Fruit fly (Drosophila melanogaster) S2 (cell line): Measurements from ENCODE around the gene CG15365.

Experiments used
- CG8478 ChIP-seq: fragments of >200 bp; optimal IDR thresholded peaks from 2 replicates; lab custom pipeline; 2018
- CTCF ChIP-seq, 2 experiments: fragments of >200 bp; optimal IDR thresholded peaks; 2 replicates each; lab custom pipeline; 2018

- no peak for TF ChIP-seq CG8478
- no peak for TF ChIP-seq CTCF (optimal IDR thresholded peaks at IDR 0.05; lab: Kevin White, UChicago)
Measured at dm6 chrX:9029900-9030373, 37.8 kb downstream of the CG15365 start, which contains the start of gene Nost.
